Worm (Caenorhabditis elegans) whole organism, L4 larva: ENCODE data around the gene gpa-10.

Experiments
- F44E2.7 ChIP-seq: fragments of 200-800 bp; sonication (Bioruptor generic); IDR thresholded peaks from 2 replicates; pipeline ENCODE4 v2.1.2; 2022; ENCODE audit warnings: missing genetic modification characterization, missing compliant biosample characterization
- R02D3.7 ChIP-seq: fragments of 150-350 bp; sonication (generic microtip); optimal IDR thresholded peaks from 3 replicates; lab custom pipeline; 2014; ENCODE audit warnings: missing biosample characterization, missing genetic modification characterization
- Y105C5A.15 ChIP-seq: fragments of 200-800 bp; sonication (Bioruptor generic); IDR thresholded peaks from 2 replicates; pipeline ENCODE4 v1.3.6; 2022; ENCODE audit warnings: missing genetic modification characterization, missing compliant biosample characterization
- Y5F2A.4 ChIP-seq: fragments of 200-800 bp; sonication (Bioruptor generic); optimal IDR thresholded peaks from 2 replicates; lab custom pipeline; 2018; ENCODE audit warnings: mild to moderate bottlenecking, missing genetic modification characterization, missing compliant biosample characterization
- Y75B8A.6 ChIP-seq: fragments of 200-800 bp; sonication (Bioruptor generic); IDR thresholded peaks from 2 replicates; pipeline ENCODE4 v1.3.6; 2022; ENCODE audit warnings: missing genetic modification reagents, missing genetic modification characterization, missing compliant biosample characterization
- ZK546.5 ChIP-seq, 2 experiments: sonication (generic microtip); optimal IDR thresholded peaks; 2 replicates each; lab custom pipeline; 2017; ENCODE audit warnings: missing biosample characterization in 2 of 2, missing genetic modification characterization in 2 of 2
- aha-1 ChIP-seq: fragments of 150-350 bp; peaks from one replicate; lab custom pipeline; 2014; ENCODE audit warnings: missing biosample characterization, missing genetic modification characterization
- ama-1 ChIP-seq: fragments of 150-350 bp; optimal IDR thresholded peaks from 2 replicates; lab custom pipeline; 2014; ENCODE audit warnings: inconsistent platforms, mixed read lengths
- ceh-28 ChIP-seq: fragments of 150-350 bp; optimal IDR thresholded peaks from 2 replicates; lab custom pipeline; 2014; ENCODE audit warnings: missing biosample characterization, missing genetic modification reagents, missing genetic modification characterization
- ceh-44 ChIP-seq: fragments of 200-800 bp; sonication (Bioruptor generic); IDR thresholded peaks from 2 replicates; pipeline ENCODE4 v1.3.6; 2022; ENCODE audit warnings: missing genetic modification reagents, missing genetic modification characterization, missing compliant biosample characterization
- daf-16 ChIP-seq, 3 experiments: sonication (generic microtip); optimal IDR thresholded peaks; 2 replicates each; lab custom pipeline; 2016 to 2017; ENCODE audit warnings: missing genetic modification characterization in 3 of 3, missing genetic modification reagents in 3 of 3, mild to moderate bottlenecking in 2 of 3, missing compliant biosample characterization in 2 of 3, missing biosample characterization in 1 of 3, moderate library complexity in 1 of 3
- dmd-6 ChIP-seq: fragments of 200-800 bp; sonication (Bioruptor generic); IDR thresholded peaks from 2 replicates; pipeline ENCODE4 v1.3.6; 2022; ENCODE audit warnings: missing genetic modification reagents, missing genetic modification characterization, missing compliant biosample characterization
- dmd-8 ChIP-seq: fragments of 200-800 bp; sonication (Bioruptor generic); IDR thresholded peaks from 2 replicates; pipeline ENCODE4 v1.3.6; 2022; ENCODE audit warnings: missing genetic modification characterization, missing compliant biosample characterization
- dmd-9 ChIP-seq: fragments of 200-800 bp; sonication (Bioruptor generic); IDR thresholded peaks from 2 replicates; pipeline ENCODE4 v1.3.6; 2022; ENCODE audit warnings: missing genetic modification reagents, missing genetic modification characterization, missing compliant biosample characterization
- duxl-1 ChIP-seq: sonication (generic microtip); optimal IDR thresholded peaks from 2 replicates; lab custom pipeline; 2016; ENCODE audit warnings: mild to moderate bottlenecking, missing genetic modification characterization, moderate library complexity, missing compliant biosample characterization; ENCODE audit not compliant: poor library complexity
- dve-1 ChIP-seq: sonication (generic microtip); optimal IDR thresholded peaks from 2 replicates; lab custom pipeline; 2017; ENCODE audit warnings: antibody characterized with exemption, mild to moderate bottlenecking, missing genetic modification characterization, missing compliant biosample characterization; ENCODE audit not compliant: insufficient read depth
- fos-1 ChIP-seq: fragments of 150-350 bp; optimal IDR thresholded peaks from 2 replicates; lab custom pipeline; 2014; ENCODE audit warnings: missing biosample characterization, missing genetic modification characterization
- hif-1 ChIP-seq, 2 experiments: sonication (generic microtip); optimal IDR thresholded peaks; 2 replicates each; lab custom pipeline; 2016 to 2017; ENCODE audit warnings: missing compliant biosample characterization in 2 of 2, missing genetic modification characterization in 2 of 2, missing genetic modification reagents in 2 of 2, missing genotype in 2 of 2, mild to moderate bottlenecking in 1 of 2
- hlh-11 ChIP-seq: fragments of 200-800 bp; sonication (Bioruptor generic); optimal IDR thresholded peaks from 2 replicates; lab custom pipeline; 2018; ENCODE audit warnings: mild to moderate bottlenecking, missing genetic modification characterization, missing compliant biosample characterization
- lim-7 ChIP-seq: fragments of 200-800 bp; sonication (Bioruptor generic); IDR thresholded peaks from 2 replicates; pipeline ENCODE4 v1.3.6; 2022; ENCODE audit warnings: missing genetic modification characterization, missing compliant biosample characterization
- lin-13 ChIP-seq: fragments of 150-350 bp; optimal IDR thresholded peaks from 2 replicates; lab custom pipeline; 2014; ENCODE audit warnings: missing biosample characterization, missing genetic modification reagents, missing genetic modification characterization
- lin-15B ChIP-seq: fragments of 150-350 bp; sonication (generic microtip); optimal IDR thresholded peaks from 3 replicates; lab custom pipeline; 2014; ENCODE audit warnings: missing biosample characterization, missing genetic modification characterization
- lin-39 ChIP-seq: fragments of 150-350 bp; optimal IDR thresholded peaks from 2 replicates; lab custom pipeline; 2014; ENCODE audit warnings: missing biosample characterization, missing genetic modification reagents, missing genetic modification characterization
- madf-5 ChIP-seq, 2 experiments: fragments of 200-800 bp; sonication (Bioruptor generic); IDR thresholded peaks; 2 replicates each; pipeline ENCODE4 v1.3.6; 2022; ENCODE audit warnings: missing compliant biosample characterization in 2 of 2, missing genetic modification characterization in 2 of 2
- madf-9 ChIP-seq: fragments of 200-800 bp; sonication (Bioruptor generic); conservative IDR thresholded peaks from 2 replicates; pipeline ENCODE4 v1.3.6; 2022; ENCODE audit warnings: missing genetic modification reagents, missing genetic modification characterization, missing compliant biosample characterization
- mdl-1 ChIP-seq, 2 experiments: fragments of 150-350 bp in 1 of 2; sonication (generic microtip) in 1 of 2; optimal IDR thresholded peaks; 2 replicates each; lab custom pipeline; 2014 to 2017; ENCODE audit warnings: missing biosample characterization in 2 of 2, missing genetic modification characterization in 2 of 2
- mes-2 ChIP-seq: sonication (generic microtip); optimal IDR thresholded peaks from 2 replicates; lab custom pipeline; 2016; ENCODE audit warnings: missing genotype, mild to moderate bottlenecking, missing genetic modification characterization, missing compliant biosample characterization; ENCODE audit not compliant: poor library complexity, severe bottlenecking
- mxl-2 ChIP-seq: fragments of 200-800 bp; sonication (Bioruptor generic); conservative IDR thresholded peaks from 2 replicates; pipeline ENCODE4 v1.3.6; 2022; ENCODE audit warnings: missing genetic modification reagents, missing genetic modification characterization, missing compliant biosample characterization
- nhr-102 ChIP-seq: sonication (generic microtip); optimal IDR thresholded peaks from 2 replicates; lab custom pipeline; 2016; ENCODE audit warnings: mild to moderate bottlenecking, missing genetic modification characterization, moderate library complexity, missing compliant biosample characterization
- nhr-42 ChIP-seq: fragments of 200-800 bp; sonication (Bioruptor generic); IDR thresholded peaks from 2 replicates; pipeline ENCODE4 v1.3.6; 2022; ENCODE audit warnings: missing genetic modification characterization, missing compliant biosample characterization
- nhr-48 ChIP-seq: sonication (generic microtip); optimal IDR thresholded peaks from 2 replicates; lab custom pipeline; 2016; ENCODE audit warnings: mild to moderate bottlenecking, missing genetic modification characterization, missing compliant biosample characterization
- nhr-76 ChIP-seq: fragments of 150-350 bp; optimal IDR thresholded peaks from 2 replicates; lab custom pipeline; 2014; ENCODE audit warnings: missing biosample characterization, missing genetic modification characterization
- nhr-77 ChIP-seq: fragments of 150-350 bp; optimal IDR thresholded peaks from 2 replicates; lab custom pipeline; 2014; ENCODE audit warnings: missing biosample characterization, missing genetic modification characterization
- pha-4 ChIP-seq, 2 experiments: fragments of 150-350 bp in 1 of 2; fragments of 200-800 bp in 1 of 2; sonication (Bioruptor generic) in 1 of 2; IDR thresholded peaks in 1 of 2; optimal IDR thresholded peaks in 1 of 2; 2 replicates each; pipeline versions ENCODE4 v1.3.6 to Lab custom; 2014 to 2022; ENCODE audit warnings: missing genetic modification characterization in 2 of 2, missing genetic modification reagents in 2 of 2, missing biosample characterization in 1 of 2, missing compliant biosample characterization in 1 of 2
- sdz-12 ChIP-seq: fragments of 200-800 bp; sonication (Bioruptor generic); optimal IDR thresholded peaks from 2 replicates; lab custom pipeline; 2018; ENCODE audit warnings: mild to moderate bottlenecking, missing genetic modification characterization, missing compliant biosample characterization
- skn-1 ChIP-seq: fragments of 150-350 bp; optimal IDR thresholded peaks from 2 replicates; lab custom pipeline; 2014; ENCODE audit warnings: missing biosample characterization, missing genetic modification characterization
- spr-3 ChIP-seq: fragments of 200-800 bp; sonication (Bioruptor generic); optimal IDR thresholded peaks from 2 replicates; lab custom pipeline; 2018; ENCODE audit warnings: mild to moderate bottlenecking, missing genetic modification characterization, missing compliant biosample characterization
- tra-1 ChIP-seq: fragments of 200-800 bp; sonication (Bioruptor generic); IDR thresholded peaks from 2 replicates; pipeline ENCODE4 v1.3.6; 2022; ENCODE audit warnings: missing genetic modification reagents, missing genetic modification characterization, missing compliant biosample characterization
- unc-39 ChIP-seq: sonication (generic microtip); optimal IDR thresholded peaks from 2 replicates; lab custom pipeline; 2017; ENCODE audit warnings: missing biosample characterization, missing genetic modification characterization
- unc-62 ChIP-seq, 3 experiments: fragments of 150-350 bp in 1 of 3; sonication (generic microtip); optimal IDR thresholded peaks in 2 of 3; peaks in 1 of 3; 1 replicate in 1 of 3; 2 replicates in 2 of 3; lab custom pipeline; 2014 to 2017; ENCODE audit warnings: missing biosample characterization in 3 of 3, missing genetic modification characterization in 3 of 3, missing genetic modification reagents in 3 of 3, missing genotype in 1 of 3
- vab-7 ChIP-seq: fragments of 200-800 bp; sonication (Bioruptor generic); IDR thresholded peaks from 2 replicates; pipeline ENCODE4 v1.3.6; 2022; ENCODE audit warnings: missing genetic modification reagents, missing genetic modification characterization, missing compliant biosample characterization
- zag-1 ChIP-seq: fragments of 150-350 bp; optimal IDR thresholded peaks from 2 replicates; lab custom pipeline; 2014; ENCODE audit warnings: missing biosample characterization, missing genetic modification characterization
- zfp-2 ChIP-seq: sonication (generic microtip); optimal IDR thresholded peaks from 2 replicates; lab custom pipeline; 2016; ENCODE audit warnings: mild to moderate bottlenecking, missing genetic modification characterization, missing compliant biosample characterization

Gene gpa-10

ce11 chrV:6854711-6855110 lies at the start of gene gpa-10:
Gene gpa-10, minus strand, starts transcription at chrV:6854811.
- no peak for TF ChIP-seq ceh-28
- TF ChIP-seq dmd-9, result no peak
- TF ChIP-seq ceh-44 (GFP tag; lab: Robert Waterston, UW), result no peak
- no peak for TF ChIP-seq zfp-2 (tag; lab: Kevin White, UChicago)
- TF ChIP-seq duxl-1 (tag; lab: Kevin White, UChicago), result no peak
- no peak for TF ChIP-seq madf-9 (GFP tag; lab: Robert Waterston, UW)

- peak in 1 of 2 experiments; percentile 98 for TF ChIP-seq unc-62 (GFP tag; optimal IDR thresholded peaks at IDR 0.05 in 1 of 2; lab: Kevin White, UChicago)
- TF ChIP-seq unc-62 (tag; optimal IDR thresholded peaks at IDR 0.05; lab: Kevin White, UChicago), result no peak
- TF ChIP-seq lin-13 (GFP tag; lab: Kevin White, UChicago), result no peak
Observed at ce11 chrV:6901943-6902549, 47.4 kb upstream of the gpa-10 start.

ce11 chrV:6900814-6901592 lies 46.4 kb upstream of the gpa-10 start:
- no peak for TF ChIP-seq skn-1 (tag; lab: Kevin White, UChicago)
- no peak for TF ChIP-seq R02D3.7 (tag; lab: Kevin White, UChicago)
- peak; percentile 89 for TF ChIP-seq aha-1 (tag; lab: Kevin White, UChicago)
- TF ChIP-seq ceh-28, result no peak
- peak in 1 of 2 experiments; percentile 38 for TF ChIP-seq hif-1 (tag; optimal IDR thresholded peaks at IDR 0.05; lab: Kevin White, UChicago)
- TF ChIP-seq mdl-1 (tag; optimal IDR thresholded peaks at IDR 0.05; lab: Kevin White, UChicago), result peak in 1 of 2 experiments; percentile 39
- no peak for TF ChIP-seq nhr-77 (tag; lab: Kevin White, UChicago)
- no peak for TF ChIP-seq ceh-44 (GFP tag; lab: Robert Waterston, UW)
- no peak for TF ChIP-seq F44E2.7
- TF ChIP-seq lin-15B, result no peak
- TF ChIP-seq nhr-102, result no peak
- no peak for TF ChIP-seq Y105C5A.15 (GFP tag; lab: Robert Waterston, UW)
- no peak for TF ChIP-seq madf-5 (GFP tag; IDR thresholded peaks at IDR 0.05; lab: Robert Waterston, UW)
- TF ChIP-seq daf-16 (GFP tag; optimal IDR thresholded peaks at IDR 0.05; lab: Kevin White, UChicago), result peak in 1 of 2 experiments; percentile 11
- TF ChIP-seq daf-16 (tag; optimal IDR thresholded peaks at IDR 0.05; lab: Kevin White, UChicago), result peak; percentile 56
- TF ChIP-seq mes-2 (tag; lab: Kevin White, UChicago), result peak; percentile 35
- TF ChIP-seq hlh-11 (tag; lab: Kevin White, UChicago), result peak; percentile 34
- TF ChIP-seq pha-4 (GFP tag; IDR thresholded peaks at IDR 0.05; lab: Robert Waterston, UW), result no peak
- TF ChIP-seq pha-4 (tag; optimal IDR thresholded peaks at IDR 0.05; lab: Kevin White, UChicago), result no peak
- TF ChIP-seq sdz-12 (GFP tag; lab: Kevin White, UChicago), result no peak
- no peak for TF ChIP-seq vab-7 (GFP tag; lab: Robert Waterston, UW)
- no peak for TF ChIP-seq unc-39
- TF ChIP-seq mxl-2 (GFP tag; lab: Robert Waterston, UW), result 0 out of 2 replicates have a peak, but pooled peaks have one; percentile 53
- no peak for TF ChIP-seq ZK546.5 (tag; optimal IDR thresholded peaks at IDR 0.05; lab: Kevin White, UChicago)
- TF ChIP-seq lim-7 (GFP tag; lab: Robert Waterston, UW), result no peak
- TF ChIP-seq tra-1 (GFP tag; lab: Robert Waterston, UW), result no peak
- no peak for TF ChIP-seq spr-3 (GFP tag; lab: Kevin White, UChicago)
- TF ChIP-seq dmd-8 (GFP tag; lab: Robert Waterston, UW), result no peak
- TF ChIP-seq Y75B8A.6 (GFP tag; lab: Robert Waterston, UW), result no peak
- TF ChIP-seq Y5F2A.4 (GFP tag; lab: Kevin White, UChicago), result no peak
- no peak for TF ChIP-seq zag-1 (tag; lab: Kevin White, UChicago)
- TF ChIP-seq fos-1, result no peak
- TF ChIP-seq dmd-6 (GFP tag; lab: Robert Waterston, UW), result peak; percentile 53
- no peak for TF ChIP-seq dve-1 (tag; lab: Kevin White, UChicago)
- TF ChIP-seq nhr-48, result peak; percentile 52
- no peak for TF ChIP-seq nhr-76 (tag; lab: Kevin White, UChicago)
- no peak for TF ChIP-seq madf-9 (GFP tag; lab: Robert Waterston, UW)
- TF ChIP-seq lin-39 (tag; lab: Kevin White, UChicago), result no peak
- TF ChIP-seq nhr-42, result no peak
- TF ChIP-seq ama-1 (lab: Kevin White, UChicago), result no peak
